Fruit fly (Drosophila melanogaster) whole organism, pupa: ENCODE results near the gene ssx.

ENCODE experiments used
- CG10348 ChIP-seq: fragments of 200-800 bp; sonication (Bioruptor generic); IDR thresholded peaks from 2 replicates; pipeline ENCODE4 v1.3.6; 2022; ENCODE audit warnings: missing biosample characterization, missing genetic modification characterization
- CG13204 ChIP-seq: fragments of 200-800 bp; sonication (Bioruptor generic); optimal IDR thresholded peaks from 2 replicates; lab custom pipeline; 2018; ENCODE audit warnings: missing biosample characterization, mild to moderate bottlenecking, missing genetic modification characterization, moderate library complexity
- CG14655 ChIP-seq: fragments of 200-800 bp; sonication (Bioruptor generic); optimal IDR thresholded peaks from 3 replicates; lab custom pipeline; 2017; ENCODE audit warnings: mild to moderate bottlenecking, missing biosample characterization, missing genetic modification reagents, missing genetic modification characterization
- CG32121 ChIP-seq: fragments of 200-800 bp; sonication (Bioruptor generic); IDR thresholded peaks from 2 replicates; pipeline ENCODE4 v1.3.6; 2022; ENCODE audit warnings: missing biosample characterization, missing genetic modification characterization
- CG34367 ChIP-seq: fragments of 200-800 bp; sonication (Bioruptor generic); optimal IDR thresholded peaks from 2 replicates; lab custom pipeline; 2018; ENCODE audit warnings: missing biosample characterization, mild to moderate bottlenecking, missing genetic modification characterization
- CG4496 ChIP-seq: fragments of 200-800 bp; sonication (Bioruptor generic); IDR thresholded peaks from 3 replicates; pipeline ENCODE4 v1.3.6; 2022; ENCODE audit warnings: missing biosample characterization, missing genetic modification characterization
- CG8301 ChIP-seq: fragments of 200-800 bp; sonication (Bioruptor generic); optimal IDR thresholded peaks from 2 replicates; lab custom pipeline; 2018; ENCODE audit warnings: missing biosample characterization, mild to moderate bottlenecking, missing genetic modification characterization
- CG9948 ChIP-seq: fragments of 200-800 bp; sonication (Bioruptor generic); optimal IDR thresholded peaks from 2 replicates; lab custom pipeline; 2018; ENCODE audit warnings: missing biosample characterization, mild to moderate bottlenecking, missing genetic modification characterization, moderate library complexity
- EcR ChIP-seq: fragments of 200-800 bp; sonication (Bioruptor generic); optimal IDR thresholded peaks from 3 replicates; lab custom pipeline; 2019; ENCODE audit warnings: missing biosample characterization, missing genetic modification characterization, mild to moderate bottlenecking, moderate library complexity, missing genetic modification reagents
- Pif1A ChIP-seq: fragments of 200-800 bp; sonication (Bioruptor generic); optimal IDR thresholded peaks from 3 replicates; lab custom pipeline; 2016; ENCODE audit warnings: missing biosample characterization, missing genetic modification characterization
- fd96Ca ChIP-seq: fragments of 200-800 bp; sonication (Bioruptor generic); IDR thresholded peaks from 3 replicates; pipeline ENCODE4 v1.3.6; 2022; ENCODE audit warnings: missing biosample characterization, missing genetic modification characterization
- rn ChIP-seq: fragments of 200-800 bp; sonication (Bioruptor generic); IDR thresholded peaks from 2 replicates; pipeline ENCODE4 v1.3.6; 2022; ENCODE audit warnings: missing biosample characterization, missing genetic modification characterization

dm6 chrX:1380350-1381060, 10.1 kb downstream of the ssx start, which contains the start of the genes CG3719 and CG32813:
- TF ChIP-seq CG10348 (GFP tag; lab: Robert Waterston, UW): no peak
- no peak for TF ChIP-seq fd96Ca (GFP tag; lab: Robert Waterston, UW)
- no peak for TF ChIP-seq CG32121
- no peak for TF ChIP-seq CG8301 (tag; lab: Kevin White, UChicago)
- no peak for TF ChIP-seq EcR (GFP tag; lab: Kevin White, UChicago)
- TF ChIP-seq CG13204 (GFP tag; lab: Kevin White, UChicago): peak; percentile 54
- TF ChIP-seq CG34367 (tag; lab: Kevin White, UChicago): no peak
- no peak for TF ChIP-seq Pif1A
- TF ChIP-seq CG14655 (GFP tag; lab: Kevin White, UChicago): no peak
- no peak for TF ChIP-seq rn (GFP tag; lab: Robert Waterston, UW)
- peak; percentile 44; the same call in 2 of the 3 replicates for TF ChIP-seq CG4496
- TF ChIP-seq CG9948: no peak
